Fruit fly (Drosophila melanogaster) whole organism, embryonic: ENCODE results near the gene CG34305.

Experiments
- Atf-2 ChIP-seq: fragments of 200-800 bp; sonication (Bioruptor generic); optimal IDR thresholded peaks from 2 replicates; lab custom pipeline; 2016; ENCODE audit warnings: missing biosample characterization, missing genetic modification characterization
- CG1024 ChIP-seq: fragments of 200-800 bp; sonication (Bioruptor generic); IDR thresholded peaks from 2 replicates; pipeline ENCODE4 v1.3.6; 2022; ENCODE audit warnings: missing biosample characterization, missing genetic modification characterization
- CG11560 ChIP-seq: fragments of 200-800 bp; sonication (Bioruptor generic); IDR thresholded peaks from 3 replicates; pipeline ENCODE4 v1.3.6; 2022; ENCODE audit warnings: missing biosample characterization, missing genetic modification characterization
- CG12942 ChIP-seq: fragments of 200-800 bp; sonication (Bioruptor generic); optimal IDR thresholded peaks from 3 replicates; lab custom pipeline; 2016; ENCODE audit warnings: missing biosample characterization, missing genetic modification characterization
- CG13775 ChIP-seq: fragments of 200-800 bp; sonication (Bioruptor generic); optimal IDR thresholded peaks from 3 replicates; lab custom pipeline; 2017; ENCODE audit warnings: missing biosample characterization, mild to moderate bottlenecking, missing genetic modification characterization
- CG14965 ChIP-seq: fragments of 200-800 bp; sonication (Bioruptor generic); optimal IDR thresholded peaks from 2 replicates; lab custom pipeline; 2016; ENCODE audit warnings: missing biosample characterization, missing genetic modification characterization, borderline replicate concordance
- CG17328 ChIP-seq: fragments of 200-800 bp; sonication (Bioruptor generic); IDR thresholded peaks from 2 replicates; pipeline ENCODE4 v1.3.6; 2022; ENCODE audit warnings: missing biosample characterization, missing genetic modification characterization
- CG17359 ChIP-seq: fragments of 200-800 bp; sonication (Bioruptor generic); optimal IDR thresholded peaks from 3 replicates; lab custom pipeline; 2018; ENCODE audit warnings: missing biosample characterization, mild to moderate bottlenecking, missing genetic modification characterization, moderate library complexity
- CG2116 ChIP-seq: fragments of 200-800 bp; sonication (Bioruptor generic); optimal IDR thresholded peaks from 3 replicates; lab custom pipeline; 2018; ENCODE audit warnings: missing biosample characterization, mild to moderate bottlenecking, missing genetic modification characterization
- CG2889 ChIP-seq: fragments of 200-800 bp; sonication (Bioruptor generic); IDR thresholded peaks from 3 replicates; pipeline ENCODE4 v1.3.6; 2022; ENCODE audit warnings: missing biosample characterization, missing genetic modification characterization
- CG30431 ChIP-seq: fragments of 200-800 bp; sonication (Bioruptor generic); optimal IDR thresholded peaks from 2 replicates; lab custom pipeline; 2017; ENCODE audit warnings: missing biosample characterization, missing genetic modification characterization
- CG3065 ChIP-seq: fragments of 200-800 bp; sonication (Bioruptor generic); optimal IDR thresholded peaks from 2 replicates; lab custom pipeline; 2016; ENCODE audit warnings: missing biosample characterization, missing genetic modification characterization
- CG31388 ChIP-seq: fragments of 200-800 bp; sonication (Bioruptor generic); optimal IDR thresholded peaks from 2 replicates; lab custom pipeline; 2016; ENCODE audit warnings: missing biosample characterization, missing genetic modification characterization
- CG3281 ChIP-seq: fragments of 200-800 bp; sonication (Bioruptor generic); optimal IDR thresholded peaks from 3 replicates; lab custom pipeline; 2017; ENCODE audit warnings: missing biosample characterization, mild to moderate bottlenecking, missing genetic modification characterization
- CG3838 ChIP-seq: fragments of 200-800 bp; sonication (Bioruptor generic); optimal IDR thresholded peaks from 3 replicates; lab custom pipeline; 2016; ENCODE audit warnings: missing biosample characterization, missing genetic modification characterization
- CG4617 ChIP-seq: fragments of 200-800 bp; sonication (Bioruptor generic); optimal IDR thresholded peaks from 3 replicates; lab custom pipeline; 2016; ENCODE audit warnings: missing biosample characterization, missing genetic modification characterization, borderline replicate concordance
- CG8924 ChIP-seq: fragments of 200-800 bp; optimal IDR thresholded peaks from 3 replicates; lab custom pipeline; 2019; ENCODE audit warnings: missing biosample characterization, mild to moderate bottlenecking, missing genetic modification characterization, moderate library complexity
- CG9609 ChIP-seq: fragments of 200-800 bp; sonication (Bioruptor generic); optimal IDR thresholded peaks from 3 replicates; lab custom pipeline; 2016; ENCODE audit warnings: missing biosample characterization, missing genetic modification characterization
- CG9876 ChIP-seq: fragments of 200-800 bp; sonication (Bioruptor generic); optimal IDR thresholded peaks from 2 replicates; lab custom pipeline; 2016; ENCODE audit warnings: missing biosample characterization, missing genetic modification characterization
- Dip2 ChIP-seq: fragments of 200-800 bp; sonication (Bioruptor generic); IDR thresholded peaks from 2 replicates; pipeline ENCODE4 v1.3.6; 2022; ENCODE audit warnings: missing biosample characterization, missing genetic modification characterization
- E2f1 ChIP-seq: fragments of 200-800 bp; sonication (Bioruptor generic); IDR thresholded peaks from 2 replicates; pipeline ENCODE4 v1.3.6; 2022; ENCODE audit warnings: missing biosample characterization, missing genetic modification characterization
- Ets97D ChIP-seq: fragments of 200-800 bp; sonication (Bioruptor generic); optimal IDR thresholded peaks from 3 replicates; lab custom pipeline; 2016; ENCODE audit warnings: missing biosample characterization, missing genetic modification characterization
- NK7.1 ChIP-seq: fragments of 200-800 bp; sonication (Bioruptor generic); optimal IDR thresholded peaks from 3 replicates; lab custom pipeline; 2016; ENCODE audit warnings: missing biosample characterization, missing genetic modification characterization
- Nf-YA ChIP-seq: fragments of 200-800 bp; sonication (Bioruptor generic); IDR thresholded peaks from 2 replicates; pipeline ENCODE4 v1.3.6; 2022; ENCODE audit warnings: missing biosample characterization, missing genetic modification characterization
- Nf-YB ChIP-seq: fragments of 200-800 bp; sonication (Bioruptor generic); optimal IDR thresholded peaks from 3 replicates; lab custom pipeline; 2019; ENCODE audit warnings: missing biosample characterization, mild to moderate bottlenecking, missing genetic modification characterization, moderate library complexity
- Rx ChIP-seq: fragments of 200-800 bp; sonication (Bioruptor generic); IDR thresholded peaks from 2 replicates; pipeline ENCODE4 v1.3.6; 2022; ENCODE audit warnings: missing biosample characterization, missing genetic modification characterization
- Ssrp ChIP-seq: fragments of 200-800 bp; sonication (Bioruptor generic); optimal IDR thresholded peaks from 2 replicates; lab custom pipeline; 2018; ENCODE audit warnings: missing biosample characterization, mild to moderate bottlenecking, missing genetic modification characterization, moderate library complexity
- bcd ChIP-seq: fragments of 200-800 bp; sonication (Bioruptor generic); optimal IDR thresholded peaks from 2 replicates; lab custom pipeline; 2017; ENCODE audit warnings: missing biosample characterization, mild to moderate bottlenecking, missing genetic modification characterization
- ci ChIP-seq: fragments of 200-800 bp; sonication (Bioruptor generic); IDR thresholded peaks from 3 replicates; pipeline ENCODE4 v1.3.6; 2022; ENCODE audit warnings: missing biosample characterization, missing genetic modification characterization
- dpn ChIP-seq, 2 experiments: fragments of 200-800 bp; sonication (Bioruptor generic); optimal IDR thresholded peaks; 3 replicates each; lab custom pipeline; 2016; ENCODE audit warnings: missing biosample characterization in 2 of 2, missing genetic modification characterization in 2 of 2
- gem ChIP-seq: fragments of 200-800 bp; sonication (Bioruptor generic); optimal IDR thresholded peaks from 2 replicates; lab custom pipeline; 2019; ENCODE audit warnings: missing biosample characterization, mild to moderate bottlenecking, missing genetic modification characterization, moderate library complexity
- hb ChIP-seq: fragments of 200-800 bp; sonication (Bioruptor generic); IDR thresholded peaks from 3 replicates; pipeline ENCODE4 v1.3.6; 2022; ENCODE audit warnings: missing biosample characterization, missing genetic modification characterization; ENCODE audit not compliant: partially characterized antibody
- jumu ChIP-seq: fragments of 200-800 bp; sonication (Bioruptor generic); optimal IDR thresholded peaks from 3 replicates; lab custom pipeline; 2016; ENCODE audit warnings: missing biosample characterization, missing genetic modification characterization
- ken ChIP-seq: fragments of 200-800 bp; sonication (Bioruptor generic); IDR thresholded peaks from 3 replicates; pipeline ENCODE4 v1.3.6; 2022; ENCODE audit warnings: missing biosample characterization, missing genetic modification characterization
- knrl ChIP-seq: fragments of 200-800 bp; sonication (Bioruptor generic); IDR thresholded peaks from 3 replicates; pipeline ENCODE4 v1.3.6; 2022; ENCODE audit warnings: missing biosample characterization, missing genetic modification characterization; ENCODE audit not compliant: partially characterized antibody
- lov ChIP-seq, 2 experiments: fragments of 200-800 bp in 1 of 2; fragments of >200 bp in 1 of 2; sonication (Bioruptor generic) in 1 of 2; IDR thresholded peaks in 1 of 2; optimal IDR thresholded peaks in 1 of 2; 2 replicates in 1 of 2; 3 replicates in 1 of 2; pipeline versions ENCODE4 v1.3.6 to Lab custom; 2017 to 2022; ENCODE audit warnings: missing biosample characterization in 1 of 2, missing genetic modification characterization in 1 of 2
- maf-S ChIP-seq: fragments of 200-800 bp; sonication (Bioruptor generic); optimal IDR thresholded peaks from 2 replicates; lab custom pipeline; 2016; ENCODE audit warnings: missing biosample characterization, missing genetic modification characterization
- mam ChIP-seq: fragments of 200-800 bp; sonication (Bioruptor generic); optimal IDR thresholded peaks from 3 replicates; lab custom pipeline; 2016; ENCODE audit warnings: missing biosample characterization, missing genetic modification characterization
- otp ChIP-seq: fragments of 200-800 bp; sonication (Bioruptor generic); IDR thresholded peaks from 3 replicates; pipeline ENCODE4, ENCODE4 v1.3.6; 2022; ENCODE audit warnings: missing biosample characterization, missing genetic modification characterization
- p53 ChIP-seq: fragments of 200-800 bp; sonication (Bioruptor generic); optimal IDR thresholded peaks from 2 replicates; lab custom pipeline; 2016; ENCODE audit warnings: missing biosample characterization, missing genetic modification characterization
- pb ChIP-seq: fragments of 200-800 bp; sonication (Bioruptor generic); optimal IDR thresholded peaks from 3 replicates; lab custom pipeline; 2016; ENCODE audit warnings: missing biosample characterization, missing genetic modification characterization
- pros ChIP-seq: fragments of 200-800 bp; sonication (Bioruptor generic); optimal IDR thresholded peaks from 3 replicates; lab custom pipeline; 2019; ENCODE audit warnings: missing biosample characterization, mild to moderate bottlenecking, missing genetic modification characterization, moderate library complexity
- salm ChIP-seq: fragments of 200-800 bp; sonication (Bioruptor generic); optimal IDR thresholded peaks from 2 replicates; lab custom pipeline; 2018; ENCODE audit warnings: missing biosample characterization, mild to moderate bottlenecking, missing genetic modification characterization
- sens-2 ChIP-seq: fragments of 200-800 bp; sonication (Bioruptor generic); IDR thresholded peaks from 2 replicates; pipeline ENCODE4 v1.3.6; 2022; ENCODE audit warnings: missing biosample characterization, missing genetic modification characterization
- slbo ChIP-seq: fragments of 200-800 bp; sonication (Bioruptor generic); IDR thresholded peaks from 2 replicates; pipeline ENCODE4 v1.3.6; 2022; ENCODE audit warnings: missing biosample characterization, missing genetic modification characterization
- sna ChIP-seq: fragments of 200-800 bp; sonication (Bioruptor generic); IDR thresholded peaks from 2 replicates; pipeline ENCODE4 v1.3.6; 2022; ENCODE audit warnings: missing biosample characterization, missing genetic modification characterization; ENCODE audit not compliant: partially characterized antibody
- so ChIP-seq: fragments of 200-800 bp; sonication (Bioruptor generic); IDR thresholded peaks from 3 replicates; pipeline ENCODE4 v1.3.6; 2022; ENCODE audit warnings: missing biosample characterization, missing genetic modification characterization
- tin ChIP-seq: fragments of 200-800 bp; sonication (Bioruptor generic); optimal IDR thresholded peaks from 3 replicates; lab custom pipeline; 2016; ENCODE audit warnings: missing biosample characterization, missing genetic modification characterization
- trem ChIP-seq: fragments of 200-800 bp; optimal IDR thresholded peaks from 3 replicates; lab custom pipeline; 2019; ENCODE audit warnings: missing biosample characterization, mild to moderate bottlenecking, missing genetic modification characterization, moderate library complexity
- ttk ChIP-seq: fragments of 200-800 bp; sonication (Bioruptor generic); IDR thresholded peaks from 2 replicates; pipeline ENCODE4 v2.1.2; 2022; ENCODE audit warnings: missing biosample characterization, missing genetic modification characterization
- zen ChIP-seq: fragments of 200-800 bp; sonication (Bioruptor generic); optimal IDR thresholded peaks from 3 replicates; lab custom pipeline; 2018; ENCODE audit warnings: missing biosample characterization, mild to moderate bottlenecking, missing genetic modification characterization, moderate library complexity
- zf30C ChIP-seq: fragments of 200-800 bp; sonication (Bioruptor generic); optimal IDR thresholded peaks from 3 replicates; lab custom pipeline; 2018; ENCODE audit warnings: missing biosample characterization, mild to moderate bottlenecking, missing genetic modification characterization

Gene CG34305

DNA sequence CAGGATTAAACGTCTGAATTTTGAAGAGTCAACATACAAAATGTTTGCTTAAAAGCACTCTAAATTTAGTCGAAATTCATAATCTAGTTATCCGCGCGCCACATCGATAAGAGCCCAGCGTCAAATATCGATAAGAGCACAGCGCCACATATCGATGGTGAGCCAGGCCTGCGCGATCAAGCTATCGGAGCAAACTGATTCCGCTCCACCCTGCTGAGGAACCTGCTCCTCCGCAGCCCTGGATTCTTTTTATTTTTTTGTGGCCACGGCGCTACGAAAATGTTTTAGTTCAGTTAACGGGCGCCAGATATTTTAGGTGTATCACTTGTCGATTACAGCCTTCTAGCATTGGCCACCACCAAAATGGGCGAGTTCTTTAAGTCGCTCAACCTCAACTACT, 22.2 kb downstream of the CG34305 start:
- TF ChIP-seq CG4617 (GFP tag; lab: Kevin White, UChicago) (peak; percentile 82), p53 (GFP tag; lab: Kevin White, UChicago) (no peak), mam (GFP tag; lab: Kevin White, UChicago) (peak; percentile 64), CG11560 (tag; lab: Robert Waterston, UW) (no peak), CG9609 (GFP tag; lab: Kevin White, UChicago) (peak; percentile 7), CG1024 (no peak; the same call in 1 of the 2 replicates), pb (no peak), dpn (GFP tag; optimal IDR thresholded peaks at IDR 0.05; lab: Kevin White, UChicago) (peak; percentile 37), jumu (GFP tag; lab: Kevin White, UChicago) (peak; percentile 40), CG3281 (GFP tag; lab: Kevin White, UChicago) (no peak), CG2889 (GFP tag; lab: Robert Waterston, UW) (no peak), CG2116 (GFP tag; lab: Kevin White, UChicago) (peak; percentile 86), CG3838 (GFP tag; lab: Kevin White, UChicago) (no peak), ken (GFP tag; lab: Robert Waterston, UW) (no peak), zf30C (GFP tag; lab: Kevin White, UChicago) (no peak), ci (GFP tag; lab: Robert Waterston, UW) (peak; percentile 48; the same call in 2 of the 3 replicates), bcd (GFP tag; lab: Kevin White, UChicago) (peak; percentile 36), Rx (no peak; the same call in 1 of the 2 replicates), E2f1 (GFP tag; lab: Robert Waterston, UW) (no peak), CG14965 (GFP tag; lab: Kevin White, UChicago) (no peak), Nf-YB (no peak), sens-2 (no peak), hb (peak; percentile 97), maf-S (peak; percentile 27), so (GFP tag; lab: Robert Waterston, UW) (peak; percentile 48; the same call in 1 of the 3 replicates), Ssrp (no peak), CG13775 (GFP tag; lab: Kevin White, UChicago) (peak; percentile 25), otp (no peak), CG12942 (GFP tag; lab: Kevin White, UChicago) (peak; percentile 12), slbo (peak; percentile 60), Ets97D (GFP tag; lab: Kevin White, UChicago) (peak; percentile 70), CG30431 (GFP tag; lab: Kevin White, UChicago) (no peak), lov (optimal IDR thresholded peaks at IDR 0.05; lab: Kevin White, UChicago) (no peak), lov (GFP tag; IDR thresholded peaks at IDR 0.05; lab: Robert Waterston, UW) (no peak), CG17328 (GFP tag; lab: Robert Waterston, UW) (peak; percentile 65), CG3065 (GFP tag; lab: Kevin White, UChicago) (no peak), Atf-2 (GFP tag; lab: Kevin White, UChicago) (no peak), trem (tag; lab: Kevin White, UChicago) (peak; percentile 69), CG17359 (tag; lab: Kevin White, UChicago) (no peak), gem (tag; lab: Kevin White, UChicago) (no peak), knrl (peak; percentile 98), salm (tag; lab: Kevin White, UChicago) (no peak), tin (peak; percentile 56), pros (GFP tag; lab: Kevin White, UChicago) (no peak), Dip2 (no peak), sna (peak; percentile 96), CG31388 (GFP tag; lab: Kevin White, UChicago) (no peak), zen (tag; lab: Kevin White, UChicago) (peak; percentile 35), Nf-YA (GFP tag; lab: Robert Waterston, UW) (no peak), NK7.1 (GFP tag; lab: Kevin White, UChicago) (peak; percentile 18), CG8924 (no peak), CG9876 (GFP tag; lab: Kevin White, UChicago) (peak; percentile 8), ttk (GFP tag; lab: Robert Waterston, UW) (no peak)
